Worm (Caenorhabditis elegans) whole organism, L4 larva: ENCODE results near the gene F11C1.7.

Experiments
- ZK546.5 ChIP-seq, 2 experiments: sonication (generic microtip); optimal IDR thresholded peaks; 2 replicates each; lab custom pipeline; 2017; ENCODE audit warnings: missing biosample characterization in 2 of 2, missing genetic modification characterization in 2 of 2
- ceh-62 ChIP-seq: sonication (generic microtip); optimal IDR thresholded peaks from 2 replicates; lab custom pipeline; 2017; ENCODE audit warnings: missing biosample characterization, missing genetic modification characterization
- lin-39 ChIP-seq: fragments of 150-350 bp; optimal IDR thresholded peaks from 2 replicates; lab custom pipeline; 2014; ENCODE audit warnings: missing biosample characterization, missing genetic modification reagents, missing genetic modification characterization
- snpc-4 ChIP-seq: fragments of 150-350 bp; optimal IDR thresholded peaks from 2 replicates; lab custom pipeline; 2014; ENCODE audit warnings: missing biosample characterization, missing genetic modification characterization

Gene F11C1.7

DNA sequence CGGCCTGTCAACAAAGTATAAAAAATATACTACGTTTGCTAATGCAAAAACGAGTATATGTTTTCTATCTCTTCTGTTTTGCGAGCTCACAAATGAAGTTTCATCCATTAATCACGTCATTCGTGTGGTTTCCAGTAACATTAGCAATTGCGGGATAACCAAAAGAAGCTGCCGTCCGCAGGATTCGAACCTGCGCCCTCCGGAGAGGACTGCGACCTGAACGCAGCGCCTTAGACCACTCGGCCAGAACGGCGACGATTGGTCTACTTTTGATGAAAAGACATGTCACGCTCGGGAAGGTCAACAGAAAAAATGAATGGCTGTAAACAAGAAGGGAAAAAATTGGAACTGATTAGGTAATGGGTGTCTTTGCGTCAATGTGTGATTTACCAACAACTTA, 49.6 kb downstream of the F11C1.7 start (continued):
- TF ChIP-seq ceh-62 (tag; lab: Kevin White, UChicago) (no peak), ZK546.5 (tag; optimal IDR thresholded peaks at IDR 0.05; lab: Kevin White, UChicago) (no peak), lin-39 (tag; lab: Kevin White, UChicago) (no peak), snpc-4 (tag; lab: Kevin White, UChicago) (no peak)
